Worm (Caenorhabditis elegans) whole organism, midembryonic: Measurements from ENCODE around the gene clec-128.

ENCODE experiments used
- T22C8.4 ChIP-seq: fragments of 200-800 bp; sonication (Bioruptor generic); IDR thresholded peaks from 2 replicates; pipeline ENCODE4 v1.3.6; 2022; ENCODE audit warnings: missing genetic modification characterization, missing compliant biosample characterization
- cog-1 ChIP-seq: sonication (generic microtip); optimal IDR thresholded peaks from 2 replicates; lab custom pipeline; 2016; ENCODE audit warnings: missing genetic modification characterization, missing compliant biosample characterization
- flt-1 ChIP-seq: fragments of 200-800 bp; sonication (Bioruptor generic); IDR thresholded peaks from 2 replicates; pipeline ENCODE4 v1.3.6; 2022; ENCODE audit warnings: missing genetic modification characterization, missing compliant biosample characterization
- klf-2 ChIP-seq: fragments of 200-800 bp; sonication (Bioruptor generic); conservative IDR thresholded peaks from 2 replicates; pipeline ENCODE4 v1.3.6; 2022; ENCODE audit warnings: missing genetic modification reagents, missing genetic modification characterization, missing compliant biosample characterization
- med-1 ChIP-seq: sonication (generic microtip); optimal IDR thresholded peaks from 2 replicates; lab custom pipeline; 2017; ENCODE audit warnings: missing genetic modification characterization, mild to moderate bottlenecking, missing compliant biosample characterization, antibody characterized with exemption, missing genetic modification reagents; ENCODE audit not compliant: insufficient read depth
- ztf-23 ChIP-seq: fragments of 200-800 bp; sonication (Bioruptor generic); IDR thresholded peaks from 2 replicates; pipeline ENCODE4 v1.3.6; 2022; ENCODE audit warnings: missing genetic modification reagents, missing genetic modification characterization, missing compliant biosample characterization

DNA sequence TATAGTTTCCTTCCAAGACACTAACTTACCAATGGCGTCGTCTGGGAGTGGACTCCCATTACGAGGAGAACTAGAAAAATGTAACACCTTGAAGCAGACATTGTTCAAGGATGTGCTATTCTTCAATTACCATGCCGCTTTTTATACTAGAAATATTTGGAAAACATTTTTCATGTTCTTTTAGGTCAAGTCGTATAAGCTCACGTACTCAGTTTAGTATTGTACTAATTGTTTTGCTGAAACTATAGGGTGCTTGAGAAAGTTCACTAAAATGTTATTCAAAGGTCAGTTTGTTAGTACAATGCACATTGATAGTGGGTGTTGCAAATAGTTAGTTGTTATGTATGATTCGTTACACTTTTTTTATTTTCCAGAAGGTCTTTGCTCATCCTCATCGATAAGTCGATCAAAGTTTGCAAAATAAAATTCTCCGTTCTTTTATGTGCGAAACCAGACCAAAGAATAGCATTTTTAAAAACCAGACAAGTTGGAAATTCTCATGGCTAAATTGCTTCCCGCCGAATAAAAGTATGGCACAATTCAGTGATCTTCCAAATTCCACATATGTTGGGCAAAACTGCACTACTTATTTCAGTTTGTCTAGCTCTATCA is at the start of gene clec-128, which contains the start of gene clec-129:
- TF ChIP-seq T22C8.4 (GFP tag; lab: Robert Waterston, UW) (no peak), flt-1 (no peak), ztf-23 (no peak), cog-1 (no peak), klf-2 (GFP tag; lab: Robert Waterston, UW) (no peak), med-1 (GFP tag; lab: Kevin White, UChicago) (no peak)
